Worm (Caenorhabditis elegans) whole organism, L2 larva: ENCODE measurements around the gene nhr-142.

Source experiments
- ZK546.5 ChIP-seq: sonication (generic microtip); optimal IDR thresholded peaks from 2 replicates; lab custom pipeline; 2017; ENCODE audit warnings: missing biosample characterization, missing genetic modification characterization
- crh-2 ChIP-seq: sonication (generic microtip); optimal IDR thresholded peaks from 2 replicates; lab custom pipeline; 2017; ENCODE audit warnings: missing biosample characterization, missing genetic modification characterization
- egl-27 ChIP-seq: sonication (generic microtip); optimal IDR thresholded peaks from 3 replicates; lab custom pipeline; 2017; ENCODE audit warnings: missing biosample characterization, missing genetic modification reagents, missing genetic modification characterization
- nhr-237 ChIP-seq: fragments of 150-350 bp; optimal IDR thresholded peaks from 2 replicates; lab custom pipeline; 2014; ENCODE audit warnings: missing biosample characterization, missing genetic modification characterization
- nhr-77 ChIP-seq: fragments of 150-350 bp; optimal IDR thresholded peaks from 2 replicates; lab custom pipeline; 2014; ENCODE audit warnings: missing biosample characterization, missing genetic modification characterization
- sma-3 ChIP-seq: sonication (generic microtip); optimal IDR thresholded peaks from 2 replicates; lab custom pipeline; 2016; ENCODE audit warnings: missing genetic modification reagents, missing genetic modification characterization, missing compliant biosample characterization
- sma-9 ChIP-seq, 2 experiments: fragments of 150-350 bp in 1 of 2; sonication (generic microtip) in 1 of 2; optimal IDR thresholded peaks; 2 replicates each; lab custom pipeline; 2014 to 2016; ENCODE audit warnings: missing genetic modification characterization in 2 of 2, mild to moderate bottlenecking in 1 of 2, missing biosample characterization in 1 of 2, missing compliant biosample characterization in 1 of 2, missing genetic modification reagents in 1 of 2, moderate library complexity in 1 of 2
- ztf-11 ChIP-seq: sonication (generic microtip); optimal IDR thresholded peaks from 2 replicates; lab custom pipeline; 2017; ENCODE audit warnings: missing biosample characterization, missing genetic modification characterization
- ztf-4 ChIP-seq: fragments of 150-350 bp; optimal IDR thresholded peaks from 2 replicates; lab custom pipeline; 2014; ENCODE audit warnings: missing biosample characterization, missing genetic modification characterization

ce11 chrV:5769999-5770398 is 20.4 kb downstream of the nhr-142 start:
- TF ChIP-seq ztf-4 (tag; lab: Kevin White, UChicago) = no peak
- no peak for TF ChIP-seq crh-2
- no peak for TF ChIP-seq nhr-77
- no peak for TF ChIP-seq nhr-237 (tag; lab: Kevin White, UChicago)
- TF ChIP-seq ztf-11 (tag; lab: Kevin White, UChicago) = no peak
- no peak for TF ChIP-seq sma-3
- no peak for TF ChIP-seq sma-9 (GFP tag; optimal IDR thresholded peaks at IDR 0.05; lab: Kevin White, UChicago)
- TF ChIP-seq sma-9 (tag; optimal IDR thresholded peaks at IDR 0.05; lab: Kevin White, UChicago) = no peak
- no peak for TF ChIP-seq egl-27 (tag; lab: Kevin White, UChicago)
- TF ChIP-seq ZK546.5 (tag; lab: Kevin White, UChicago) = no peak
